Fruit fly (Drosophila melanogaster): ENCODE results near the gene Pburs.

Gene Pburs

DNA sequence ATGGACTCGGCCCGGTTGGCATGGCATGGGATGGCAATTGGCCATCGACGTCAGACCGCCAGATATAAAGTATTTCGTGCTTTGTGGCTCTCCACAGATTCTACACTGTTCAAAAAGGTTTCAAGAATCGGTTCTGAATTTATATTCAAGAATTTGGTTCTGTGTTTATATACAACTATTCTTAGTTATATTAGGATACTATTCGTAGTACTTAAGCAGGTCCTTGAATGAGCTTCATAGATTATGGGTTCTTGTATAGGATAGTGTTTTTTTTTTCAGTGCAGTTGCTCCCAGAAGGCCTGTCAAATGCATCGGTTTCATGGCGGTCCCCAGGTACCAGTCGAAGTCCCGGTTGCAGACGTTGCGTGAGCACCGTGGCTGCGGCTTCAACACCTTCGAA is 30.6 kb downstream of the Pburs start (continued):
- TF ChIP-seq CG4617 (GFP tag; optimal IDR thresholded peaks at IDR 0.05; ENCODE audit: borderline replicate concordance) (no peak), CG8924 (tag; optimal IDR thresholded peaks at IDR 0.05) (no peak), CG13287 (GFP tag; IDR thresholded peaks at IDR 0.05; ENCODE audit: partially characterized antibody) (no peak), CG4854 (GFP tag; optimal IDR thresholded peaks at IDR 0.05) (no peak), gfzf (GFP tag; optimal IDR thresholded peaks at IDR 0.05) (no peak), CG4404 (GFP tag; IDR thresholded peaks at IDR 0.05) (peak; percentile 51), B-H1 (GFP tag; IDR thresholded peaks at IDR 0.05) (no peak), CoRest (tag; optimal IDR thresholded peaks at IDR 0.05) (no peak), Jarid2 (GFP tag; optimal IDR thresholded peaks at IDR 0.05) (no peak), CG15269 (tag; optimal IDR thresholded peaks at IDR 0.05) (no peak), CG11723 (GFP tag; optimal IDR thresholded peaks at IDR 0.05) (no peak), CG17328 (GFP tag; IDR thresholded peaks at IDR 0.05) (peak; percentile 26; the same call in 1 of the 2 replicates), cad (GFP tag; optimal IDR thresholded peaks at IDR 0.05) (no peak), Vsx1 (GFP tag; optimal IDR thresholded peaks at IDR 0.05) (no peak), CG7372 (GFP tag; IDR thresholded peaks at IDR 0.05) (no peak), ranshi (GFP tag; IDR thresholded peaks at IDR 0.05) (peak; percentile 32; the same call in 1 of the 2 replicates), sna (GFP tag; IDR thresholded peaks at IDR 0.05; ENCODE audit: partially characterized antibody) (no peak), CG17829 (tag; optimal IDR thresholded peaks at IDR 0.05) (peak; percentile 18), Dp (GFP tag; optimal IDR thresholded peaks at IDR 0.05) (no peak), sob (GFP tag; IDR thresholded peaks at IDR 0.05) (no peak), lilli (GFP tag; optimal IDR thresholded peaks at IDR 0.05) (no peak), CG1603 (tag; optimal IDR thresholded peaks at IDR 0.05) (no peak), otp (GFP tag; IDR thresholded peaks at IDR 0.05) (no peak), tap (tag; optimal IDR thresholded peaks at IDR 0.05) (no peak), z (GFP tag; IDR thresholded peaks at IDR 0.05) (no peak), cas (GFP tag; IDR thresholded peaks at IDR 0.05) (no peak), ftz-f1 (GFP tag; optimal IDR thresholded peaks at IDR 0.05) (no peak), mld (GFP tag; IDR thresholded peaks at IDR 0.05; ENCODE audit: partially characterized antibody) (no peak), D (optimal IDR thresholded peaks at IDR 0.05) (no peak), D (GFP tag; optimal IDR thresholded peaks at IDR 0.05) (no peak), az2 (GFP tag; optimal IDR thresholded peaks at IDR 0.05) (no peak), Dbx (GFP tag; IDR thresholded peaks at IDR 0.05) (no peak), esg (GFP tag; conservative IDR thresholded peaks at IDR 0.05) (no peak), lab (GFP tag; optimal IDR thresholded peaks at IDR 0.05) (no peak), en (GFP tag; optimal IDR thresholded peaks at IDR 0.05) (no peak), CG3838 (GFP tag; optimal IDR thresholded peaks at IDR 0.05) (no peak), CG12299 (tag; optimal IDR thresholded peaks at IDR 0.05) (no peak), CG6765 (GFP tag; optimal IDR thresholded peaks at IDR 0.05) (no peak), ham (GFP tag; IDR thresholded peaks at IDR 0.05) (no peak), Tbp (GFP tag; optimal IDR thresholded peaks at IDR 0.05) (no peak), BtbVII (GFP tag; optimal IDR thresholded peaks at IDR 0.05) (no peak), Atf6 (GFP tag; IDR thresholded peaks at IDR 0.05) (no peak), tna (GFP tag; IDR thresholded peaks at IDR 0.05; ENCODE audit: partially characterized antibody) (no peak), HLH3B (GFP tag; IDR thresholded peaks at IDR 0.05) (no peak), CG12104 (GFP tag; optimal IDR thresholded peaks at IDR 0.05) (no peak), gce (GFP tag; IDR thresholded peaks at IDR 0.05) (no peak), Rfx (GFP tag; IDR thresholded peaks at IDR 0.05) (no peak), Aef1 (GFP tag; IDR thresholded peaks at IDR 0.05) (no peak), CG1233 (GFP tag; optimal IDR thresholded peaks at IDR 0.05) (no peak), caup (GFP tag; optimal IDR thresholded peaks at IDR 0.05; ENCODE audit: severe bottlenecking) (no peak), dmrt11E (tag; optimal IDR thresholded peaks at IDR 0.05) (peak; percentile 61), hbn (GFP tag; IDR thresholded peaks at IDR 0.05; ENCODE audit: partially characterized antibody) (no peak)
